Fruit fly (Drosophila melanogaster): ENCODE data around the gene CG13931.

CG13931 gene

DNA sequence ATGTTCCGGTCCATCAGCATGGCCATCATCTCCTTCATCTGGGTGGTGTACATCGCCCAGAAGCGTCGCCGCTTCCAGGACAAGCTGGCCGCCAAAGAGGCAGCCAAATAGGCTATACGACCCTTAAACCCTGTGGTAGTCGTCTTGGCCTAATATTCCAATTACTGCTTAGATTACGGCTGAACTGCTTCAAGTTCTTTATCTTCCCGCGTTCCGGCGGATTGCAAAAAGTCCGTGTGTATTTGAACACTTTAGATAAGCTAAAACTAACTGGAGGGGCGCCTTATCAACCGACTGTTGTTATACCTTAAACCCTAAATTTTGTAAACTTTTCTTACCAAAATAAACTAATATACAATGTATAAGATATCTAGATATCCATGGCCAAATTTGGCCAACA lies 48.5 kb downstream of the CG13931 start:
- no peak for TF ChIP-seq CG9948 (tag; optimal IDR thresholded peaks at IDR 0.05)
- TF ChIP-seq CG32121 (GFP tag; IDR thresholded peaks at IDR 0.05): no peak
- TF ChIP-seq Snoo (tag; optimal IDR thresholded peaks at IDR 0.05): no peak
- no peak for TF ChIP-seq CG12605 (GFP tag; IDR thresholded peaks at IDR 0.05)
- no peak for TF ChIP-seq CG17806 (tag; optimal IDR thresholded peaks at IDR 0.05)
- TF ChIP-seq CG13204 (GFP tag; optimal IDR thresholded peaks at IDR 0.05): no peak
- TF ChIP-seq EcR (GFP tag; optimal IDR thresholded peaks at IDR 0.05): no peak
- TF ChIP-seq CG14655 (GFP tag; optimal IDR thresholded peaks at IDR 0.05): no peak
- TF ChIP-seq CG34367 (tag; optimal IDR thresholded peaks at IDR 0.05): no peak
- TF ChIP-seq fd96Ca (GFP tag; IDR thresholded peaks at IDR 0.05): no peak
- no peak for TF ChIP-seq D1 (tag; optimal IDR thresholded peaks at IDR 0.05)
- no peak for TF ChIP-seq Pif1B (GFP tag; optimal IDR thresholded peaks at IDR 0.05)
- TF ChIP-seq CG15710 (tag; optimal IDR thresholded peaks at IDR 0.05): no peak
- no peak for TF ChIP-seq rn (GFP tag; IDR thresholded peaks at IDR 0.05)
- no peak for TF ChIP-seq CG8159 (tag; optimal IDR thresholded peaks at IDR 0.05)
- no peak for TF ChIP-seq Pif1A (GFP tag; optimal IDR thresholded peaks at IDR 0.05)
- TF ChIP-seq CG4496 (GFP tag; IDR thresholded peaks at IDR 0.05): no peak
- no peak for TF ChIP-seq CG8301 (tag; optimal IDR thresholded peaks at IDR 0.05)
- TF ChIP-seq Ets98B (GFP tag; IDR thresholded peaks at IDR 0.05): no peak

DNA sequence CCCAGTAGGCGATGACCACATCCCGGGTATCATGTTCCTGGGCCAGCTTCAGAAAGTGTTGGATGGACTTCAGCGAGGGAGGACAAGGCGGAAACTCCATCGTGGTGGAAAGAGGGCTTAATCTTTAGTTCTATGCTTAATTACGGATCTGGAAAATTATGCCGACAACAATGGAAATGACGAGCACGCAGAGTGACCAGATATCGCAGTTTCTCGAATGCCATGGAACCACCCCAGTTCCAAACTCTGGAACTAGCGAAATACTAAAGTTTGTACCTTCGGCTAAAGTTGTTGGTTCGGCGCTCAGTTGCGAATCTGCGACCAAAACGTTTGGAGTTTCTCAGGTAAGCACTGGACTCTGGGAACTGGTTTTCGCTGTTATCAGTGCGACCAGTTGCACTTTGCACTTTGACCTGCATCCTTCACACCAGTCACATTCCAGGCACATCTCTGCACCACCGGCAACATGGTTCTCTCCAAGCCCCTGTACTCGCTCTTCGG lies 49.5 kb downstream of the CG13931 start, which contains the start of the genes CG7970 and Vta1:
Gene CG7970, plus strand, starts transcription at position 51 of the 501 bp plus-strand sequence.
Gene Vta1, minus strand, starts transcription at position 201 of the 501 bp plus-strand sequence.
- TF ChIP-seq fd96Ca (GFP tag; IDR thresholded peaks at IDR 0.05) (no peak), D1 (tag; optimal IDR thresholded peaks at IDR 0.05) (no peak), CG13204 (GFP tag; optimal IDR thresholded peaks at IDR 0.05) (no peak), Ets98B (GFP tag; IDR thresholded peaks at IDR 0.05) (peak; percentile 77), CG32121 (GFP tag; IDR thresholded peaks at IDR 0.05) (peak; percentile 63; the same call in 1 of the 2 replicates), CG34367 (tag; optimal IDR thresholded peaks at IDR 0.05) (peak; percentile 36), CG12605 (GFP tag; IDR thresholded peaks at IDR 0.05) (peak; percentile 88), CG9948 (tag; optimal IDR thresholded peaks at IDR 0.05) (no peak), Snoo (tag; optimal IDR thresholded peaks at IDR 0.05) (no peak), CG4496 (GFP tag; IDR thresholded peaks at IDR 0.05) (peak; percentile 78), Pif1B (GFP tag; optimal IDR thresholded peaks at IDR 0.05) (no peak), CG8301 (tag; optimal IDR thresholded peaks at IDR 0.05) (no peak), CG15710 (tag; optimal IDR thresholded peaks at IDR 0.05) (peak; percentile 45), gl (tag; optimal IDR thresholded peaks at IDR 0.05) (peak; percentile 88), rn (GFP tag; IDR thresholded peaks at IDR 0.05) (no peak)

All from whole organism, pupa.